Worm (Caenorhabditis elegans) whole organism, L1 larva: Measurements from ENCODE around the gene apn-1.

Experiments
- C34B4.2 ChIP-seq: sonication (generic microtip); optimal IDR thresholded peaks from 2 replicates; lab custom pipeline; 2017; ENCODE audit warnings: mild to moderate bottlenecking, missing genetic modification characterization, missing compliant biosample characterization
- Y116A8C.19 ChIP-seq: sonication (generic microtip); optimal IDR thresholded peaks from 2 replicates; lab custom pipeline; 2016; ENCODE audit warnings: missing compliant biosample characterization, missing genetic modification characterization, borderline replicate concordance
- aly-2 ChIP-seq: fragments of 150-350 bp; optimal IDR thresholded peaks from 2 replicates; lab custom pipeline; 2014; ENCODE audit warnings: missing biosample characterization, missing genetic modification characterization
- blmp-1 ChIP-seq: fragments of 150-350 bp; optimal IDR thresholded peaks from 2 replicates; lab custom pipeline; 2014; ENCODE audit warnings: missing biosample characterization, missing genetic modification characterization
- ceh-82 ChIP-seq, 3 experiments: fragments of 150-350 bp in 1 of 3; sonication (generic microtip) in 2 of 3; optimal IDR thresholded peaks; 2 replicates each; lab custom pipeline; 2014 to 2017; ENCODE audit warnings: missing biosample characterization in 3 of 3, missing genetic modification characterization in 3 of 3
- ceh-88 ChIP-seq: fragments of 200-800 bp; sonication (Bioruptor generic); IDR thresholded peaks from 2 replicates; pipeline ENCODE4 v1.3.6; 2022; ENCODE audit warnings: missing genetic modification characterization, missing compliant biosample characterization
- ceh-90 ChIP-seq: sonication (generic microtip); optimal IDR thresholded peaks from 2 replicates; lab custom pipeline; 2016; ENCODE audit warnings: missing genetic modification characterization, missing compliant biosample characterization
- dsc-1 ChIP-seq: sonication (generic microtip); optimal IDR thresholded peaks from 2 replicates; lab custom pipeline; 2016; ENCODE audit warnings: mild to moderate bottlenecking, missing genetic modification characterization, missing compliant biosample characterization
- egl-13 ChIP-seq: sonication (generic microtip); optimal IDR thresholded peaks from 2 replicates; lab custom pipeline; 2016; ENCODE audit warnings: missing genotype, missing genetic modification reagents, missing genetic modification characterization, missing compliant biosample characterization
- egl-27 ChIP-seq, 2 experiments: fragments of 150-350 bp in 1 of 2; sonication (generic microtip); optimal IDR thresholded peaks; 3 replicates each; lab custom pipeline; 2017 to 2018; ENCODE audit warnings: missing biosample characterization in 2 of 2, missing genetic modification characterization in 2 of 2, missing genetic modification reagents in 2 of 2
- fkh-10 ChIP-seq: sonication (generic microtip); optimal IDR thresholded peaks from 2 replicates; lab custom pipeline; 2017; ENCODE audit warnings: missing biosample characterization, missing genetic modification reagents, missing genetic modification characterization
- fkh-4 ChIP-seq: sonication (generic microtip); optimal IDR thresholded peaks from 2 replicates; lab custom pipeline; 2016; ENCODE audit warnings: missing compliant biosample characterization, missing genetic modification characterization, borderline replicate concordance
- fkh-8 ChIP-seq: sonication (generic microtip); optimal IDR thresholded peaks from 2 replicates; lab custom pipeline; 2016; ENCODE audit warnings: mild to moderate bottlenecking, missing genetic modification characterization, missing compliant biosample characterization
- grh-1 ChIP-seq: fragments of 200-800 bp; sonication (Bioruptor generic); IDR thresholded peaks from 2 replicates; pipeline ENCODE4 v1.3.6; 2022; ENCODE audit warnings: missing genetic modification reagents, missing genetic modification characterization, missing compliant biosample characterization
- hlh-4 ChIP-seq: sonication (generic microtip); optimal IDR thresholded peaks from 2 replicates; lab custom pipeline; 2016; ENCODE audit warnings: mild to moderate bottlenecking, missing genetic modification characterization, missing compliant biosample characterization
- lin-13 ChIP-seq: fragments of 150-350 bp; optimal IDR thresholded peaks from 2 replicates; lab custom pipeline; 2014; ENCODE audit warnings: missing biosample characterization, missing genetic modification reagents, missing genetic modification characterization
- lin-39 ChIP-seq: fragments of 150-350 bp; optimal IDR thresholded peaks from 2 replicates; lab custom pipeline; 2014; ENCODE audit warnings: missing biosample characterization, missing genetic modification reagents, missing genetic modification characterization
- lir-3 ChIP-seq: sonication (generic microtip); optimal IDR thresholded peaks from 2 replicates; lab custom pipeline; 2016; ENCODE audit warnings: mild to moderate bottlenecking, missing genetic modification characterization, moderate library complexity, missing compliant biosample characterization; ENCODE audit not compliant: poor library complexity
- mab-9 ChIP-seq: fragments of 200-800 bp; sonication (Bioruptor generic); IDR thresholded peaks from 2 replicates; pipeline ENCODE4 v1.3.6; 2022; ENCODE audit warnings: missing genetic modification reagents, missing genetic modification characterization, missing compliant biosample characterization
- mdl-1 ChIP-seq, 2 experiments: fragments of 150-350 bp; optimal IDR thresholded peaks; 2 replicates each; lab custom pipeline; 2014 to 2017; ENCODE audit warnings: missing biosample characterization in 2 of 2, missing genetic modification characterization in 2 of 2, inconsistent platforms in 1 of 2
- mep-1 ChIP-seq: fragments of 150-350 bp; optimal IDR thresholded peaks from 2 replicates; lab custom pipeline; 2014; ENCODE audit warnings: missing biosample characterization, missing genetic modification characterization
- nhr-11 ChIP-seq: fragments of 150-350 bp; optimal IDR thresholded peaks from 2 replicates; lab custom pipeline; 2014; ENCODE audit warnings: missing biosample characterization, missing genetic modification characterization
- nhr-19 ChIP-seq: fragments of 200-800 bp; sonication (Bioruptor generic); conservative IDR thresholded peaks from 2 replicates; pipeline ENCODE4 v1.3.6; 2022; ENCODE audit warnings: missing genetic modification characterization, missing compliant biosample characterization
- nhr-20 ChIP-seq: sonication (generic microtip); optimal IDR thresholded peaks from 2 replicates; lab custom pipeline; 2016; ENCODE audit warnings: mild to moderate bottlenecking, missing genetic modification characterization, missing compliant biosample characterization
- nhr-28 ChIP-seq: fragments of 150-350 bp; optimal IDR thresholded peaks from 2 replicates; lab custom pipeline; 2014; ENCODE audit warnings: missing biosample characterization, missing genetic modification characterization
- nhr-47 ChIP-seq: sonication (generic microtip); optimal IDR thresholded peaks from 2 replicates; lab custom pipeline; 2016; ENCODE audit warnings: mild to moderate bottlenecking, missing genetic modification characterization, moderate library complexity, missing compliant biosample characterization
- nhr-71 ChIP-seq: sonication (generic microtip); optimal IDR thresholded peaks from 2 replicates; lab custom pipeline; 2016; ENCODE audit warnings: mild to moderate bottlenecking, missing genetic modification characterization, moderate library complexity, missing compliant biosample characterization
- nhr-84 ChIP-seq: sonication (generic microtip); optimal IDR thresholded peaks from 2 replicates; lab custom pipeline; 2017; ENCODE audit warnings: missing biosample characterization, missing genetic modification characterization
- nhr-90 ChIP-seq: sonication (generic microtip); optimal IDR thresholded peaks from 2 replicates; lab custom pipeline; 2016; ENCODE audit warnings: mild to moderate bottlenecking, missing genetic modification characterization, missing compliant biosample characterization; ENCODE audit not compliant: poor library complexity
- pax-3 ChIP-seq: fragments of 200-800 bp; sonication (Bioruptor generic); optimal IDR thresholded peaks from 2 replicates; lab custom pipeline; 2018; ENCODE audit warnings: mild to moderate bottlenecking, missing genetic modification characterization, moderate library complexity, missing compliant biosample characterization
- pqm-1 ChIP-seq: sonication (generic microtip); optimal IDR thresholded peaks from 3 replicates; lab custom pipeline; 2017; ENCODE audit warnings: missing biosample characterization, missing genetic modification characterization
- skn-1 ChIP-seq: fragments of 150-350 bp; optimal IDR thresholded peaks from 2 replicates; lab custom pipeline; 2014; ENCODE audit warnings: missing biosample characterization, missing genetic modification characterization
- snu-23 ChIP-seq: sonication (generic microtip); optimal IDR thresholded peaks from 2 replicates; lab custom pipeline; 2016; ENCODE audit warnings: missing genetic modification characterization, missing compliant biosample characterization
- sptf-1 ChIP-seq: fragments of 150-350 bp; optimal IDR thresholded peaks from 2 replicates; lab custom pipeline; 2014; ENCODE audit warnings: missing biosample characterization, missing genetic modification characterization
- sup-37 ChIP-seq: fragments of 200-800 bp; sonication (Bioruptor generic); optimal IDR thresholded peaks from 2 replicates; lab custom pipeline; 2018; ENCODE audit warnings: mild to moderate bottlenecking, missing genetic modification characterization, missing compliant biosample characterization
- tlp-1 ChIP-seq: fragments of 150-350 bp; optimal IDR thresholded peaks from 2 replicates; lab custom pipeline; 2014; ENCODE audit warnings: missing biosample characterization, missing genetic modification characterization
- unc-130 ChIP-seq: fragments of 150-350 bp; optimal IDR thresholded peaks from 2 replicates; lab custom pipeline; 2017; ENCODE audit warnings: missing biosample characterization, missing genetic modification characterization, inconsistent platforms
- unc-30 ChIP-seq: sonication (generic microtip); optimal IDR thresholded peaks from 2 replicates; lab custom pipeline; 2017; ENCODE audit warnings: missing biosample characterization, missing genetic modification characterization
- unc-98 ChIP-seq: fragments of 200-800 bp; sonication (Bioruptor generic); IDR thresholded peaks from 2 replicates; pipeline ENCODE4 v1.3.6; 2022; ENCODE audit warnings: missing genetic modification characterization, missing compliant biosample characterization
- zip-4 ChIP-seq: fragments of 200-800 bp; sonication (Bioruptor generic); optimal IDR thresholded peaks from 2 replicates; lab custom pipeline; 2018; ENCODE audit warnings: mild to moderate bottlenecking, missing genetic modification characterization, moderate library complexity, missing compliant biosample characterization
- ztf-11 ChIP-seq, 2 experiments: sonication (generic microtip); optimal IDR thresholded peaks; 2 replicates each; lab custom pipeline; 2016 to 2017; ENCODE audit warnings: missing genetic modification characterization in 2 of 2, missing biosample characterization in 1 of 2, missing compliant biosample characterization in 1 of 2

Gene apn-1

DNA sequence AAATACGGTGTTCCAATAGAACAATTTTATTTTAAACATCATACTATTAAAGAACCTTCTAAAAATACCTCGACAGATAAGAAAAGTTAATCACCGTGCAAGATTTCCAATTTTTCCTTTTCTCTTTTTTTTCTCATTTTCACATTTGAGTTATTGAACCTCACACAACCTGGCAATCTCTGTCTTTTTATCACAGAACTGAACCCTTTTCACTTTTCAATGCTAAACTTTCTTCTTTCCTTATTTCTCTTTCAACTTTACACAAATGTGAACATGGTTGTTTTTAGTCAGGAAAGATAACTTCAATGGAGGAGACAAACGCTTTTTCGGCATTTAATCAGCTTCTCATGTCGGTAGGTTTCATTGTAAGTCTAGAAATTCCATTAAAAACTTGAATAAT lies 5.5 kb downstream of the apn-1 start, which contains the start of gene T05H10.4:
T05H10.4 (plus strand) TSS at position 301 of the 400 bp plus-strand sequence.
- TF ChIP-seq blmp-1 (tag; lab: Kevin White, UChicago) (peak; percentile 53), aly-2 (tag; lab: Kevin White, UChicago) (no peak)

DNA sequence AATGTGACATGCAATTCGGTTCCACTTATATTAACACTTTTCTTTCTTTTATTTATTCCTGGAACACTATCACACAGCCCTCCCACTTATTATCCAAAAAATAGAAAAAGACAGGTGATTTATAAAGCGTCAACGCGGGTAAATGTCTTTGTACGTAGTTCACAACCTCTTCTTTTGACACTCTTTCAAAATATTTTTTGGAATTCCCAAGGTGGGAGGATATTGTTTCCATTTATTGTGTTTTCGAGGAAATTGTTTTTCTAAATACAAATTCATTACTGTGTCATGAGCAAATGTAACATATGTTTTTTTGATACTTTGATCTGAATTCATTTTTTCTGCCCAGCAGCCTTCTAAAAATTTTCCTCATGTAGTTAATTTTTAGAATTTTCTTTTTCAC lies 10.5 kb downstream of the apn-1 start:
- no peak for TF ChIP-seq lin-13
- TF ChIP-seq skn-1 (tag; lab: Kevin White, UChicago), result no peak
- TF ChIP-seq nhr-71 (tag; lab: Kevin White, UChicago), result peak; percentile 41
- TF ChIP-seq egl-27 (tag; optimal IDR thresholded peaks at IDR 0.05; lab: Kevin White, UChicago), result no peak
- TF ChIP-seq C34B4.2 (tag; lab: Kevin White, UChicago), result no peak
- no peak for TF ChIP-seq mab-9 (GFP tag; lab: Robert Waterston, UW)
- TF ChIP-seq sup-37 (GFP tag; lab: Kevin White, UChicago), result no peak
- no peak for TF ChIP-seq nhr-19 (GFP tag; lab: Robert Waterston, UW)
- TF ChIP-seq grh-1 (GFP tag; lab: Robert Waterston, UW), result no peak
- peak; percentile 12 for TF ChIP-seq nhr-47 (tag; lab: Kevin White, UChicago)
- peak; percentile 45 for TF ChIP-seq dsc-1
- no peak for TF ChIP-seq nhr-20 (tag; lab: Kevin White, UChicago)
- peak; percentile 54 for TF ChIP-seq fkh-8 (tag; lab: Kevin White, UChicago)
- TF ChIP-seq pax-3 (tag; lab: Kevin White, UChicago), result no peak
- no peak for TF ChIP-seq mdl-1 (tag; optimal IDR thresholded peaks at IDR 0.05; lab: Kevin White, UChicago)
- no peak for TF ChIP-seq ceh-88 (GFP tag; lab: Robert Waterston, UW)
- TF ChIP-seq hlh-4, result peak; percentile 52
- no peak for TF ChIP-seq unc-98 (GFP tag; lab: Robert Waterston, UW)
- no peak for TF ChIP-seq sptf-1 (tag; lab: Kevin White, UChicago)
- TF ChIP-seq, all 84 proteins: peak for 5

DNA sequence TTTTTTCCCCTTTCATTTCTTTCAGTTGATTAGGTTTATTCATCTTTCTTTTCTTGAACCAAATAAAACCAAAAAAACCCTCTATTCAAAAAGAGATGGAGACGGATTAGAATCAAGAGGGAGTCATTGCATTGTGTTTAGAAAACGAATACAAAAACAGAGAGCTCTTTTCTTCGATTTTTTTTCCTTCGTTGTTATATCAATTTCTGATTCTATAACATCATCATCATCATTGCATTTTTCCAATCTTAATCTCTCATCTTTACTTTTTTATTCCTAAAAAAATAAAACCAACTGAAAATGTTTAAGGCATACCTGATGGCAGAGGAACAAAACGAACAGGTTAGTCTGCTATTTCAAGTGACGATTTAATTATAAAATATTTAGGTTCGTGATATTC lies 11.4 kb downstream of the apn-1 start, which contains the start of gene T05H10.8:
T05H10.8 (plus strand) TSS at position 301 of the 400 bp plus-strand sequence.
- TF ChIP-seq dsc-1 (peak; percentile 20), nhr-84 (no peak)

DNA sequence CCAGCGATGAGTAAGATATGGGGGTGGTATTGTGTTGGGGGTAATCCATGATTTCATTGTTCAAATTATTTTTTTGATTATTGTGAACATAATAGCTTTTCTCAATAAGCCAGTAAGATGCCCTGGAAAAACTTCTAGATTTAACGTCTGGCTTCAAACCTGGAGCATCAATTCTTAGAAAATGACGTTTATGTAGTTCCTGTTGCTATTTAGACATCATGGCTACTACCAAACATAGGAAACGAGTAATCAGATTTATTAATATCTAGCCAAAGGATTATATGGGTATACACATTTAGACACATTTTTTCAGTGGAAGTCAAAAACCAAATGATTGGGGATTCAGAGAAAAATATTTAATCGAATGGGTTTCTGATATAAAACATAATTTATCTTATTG lies 12.2 kb downstream of the apn-1 start:
- TF ChIP-seq nhr-71 (tag; lab: Kevin White, UChicago) (peak; percentile 41), snu-23 (no peak), fkh-10 (GFP tag; lab: Kevin White, UChicago) (no peak), zip-4 (GFP tag; lab: Kevin White, UChicago) (no peak), nhr-19 (GFP tag; lab: Robert Waterston, UW) (no peak), lir-3 (no peak), ztf-11 (tag; optimal IDR thresholded peaks at IDR 0.05; lab: Kevin White, UChicago) (no peak), mdl-1 (tag; optimal IDR thresholded peaks at IDR 0.05; lab: Kevin White, UChicago) (no peak), ceh-88 (GFP tag; lab: Robert Waterston, UW) (no peak), pqm-1 (no peak), nhr-47 (tag; lab: Kevin White, UChicago) (peak; percentile 55), fkh-4 (tag; lab: Kevin White, UChicago) (no peak), nhr-11 (tag; lab: Kevin White, UChicago) (peak; percentile 66), ceh-90 (tag; lab: Kevin White, UChicago) (no peak), egl-13 (tag; lab: Kevin White, UChicago) (peak; percentile 64), tlp-1 (tag; lab: Kevin White, UChicago) (no peak), lin-39 (tag; lab: Kevin White, UChicago) (no peak), Y116A8C.19 (tag; lab: Kevin White, UChicago) (no peak), lin-13 (no peak), dsc-1 (peak; percentile 95), unc-130 (tag; lab: Kevin White, UChicago) (no peak), ceh-82 (tag; optimal IDR thresholded peaks at IDR 0.05; lab: Kevin White, UChicago) (no peak), nhr-28 (tag; lab: Kevin White, UChicago) (no peak), fkh-8 (tag; lab: Kevin White, UChicago) (peak; percentile 47), mep-1 (tag; lab: Kevin White, UChicago) (no peak), unc-30 (tag; lab: Kevin White, UChicago) (no peak), nhr-90 (tag; lab: Kevin White, UChicago) (no peak)
